Worm (Caenorhabditis elegans): ENCODE measurements around the gene Y57G11B.5.

Y57G11B.5 gene

ce11 chrIV:14620543-14620942 is 45.9 kb downstream of the Y57G11B.5 start:
- TF ChIP-seq ceh-39 (tag; optimal IDR thresholded peaks at IDR 0.05) = no peak
- TF ChIP-seq snpc-4 (tag; optimal IDR thresholded peaks at IDR 0.05) = no peak
- no peak for TF ChIP-seq mab-5 (tag; optimal IDR thresholded peaks at IDR 0.05)
- TF ChIP-seq bed-3 (GFP tag; optimal IDR thresholded peaks at IDR 0.05) = no peak
- TF ChIP-seq ceh-83 (GFP tag; optimal IDR thresholded peaks at IDR 0.05) = no peak
- TF ChIP-seq mep-1 (tag; optimal IDR thresholded peaks at IDR 0.05) = peak; percentile 52
- TF ChIP-seq nhr-237 (tag; optimal IDR thresholded peaks at IDR 0.05) = no peak
- no peak for TF ChIP-seq elt-3 (tag; optimal IDR thresholded peaks at IDR 0.05)
- TF ChIP-seq hlh-1 (tag; optimal IDR thresholded peaks at IDR 0.05) = no peak
- no peak for TF ChIP-seq nhr-2 (tag; optimal IDR thresholded peaks at IDR 0.05)
- TF ChIP-seq ceh-43 (GFP tag; optimal IDR thresholded peaks at IDR 0.05) = no peak
- TF ChIP-seq lsy-2 (tag; optimal IDR thresholded peaks at IDR 0.05) = no peak
- TF ChIP-seq tbx-8 (GFP tag; optimal IDR thresholded peaks at IDR 0.05) = no peak
- TF ChIP-seq zip-8 (tag; optimal IDR thresholded peaks at IDR 0.05) = no peak
- no peak for TF ChIP-seq blmp-1 (tag; optimal IDR thresholded peaks at IDR 0.05)
- no peak for TF ChIP-seq sem-2 (GFP tag; optimal IDR thresholded peaks at IDR 0.05)
- TF ChIP-seq drap-1 (GFP tag; optimal IDR thresholded peaks at IDR 0.05) = no peak
- TF ChIP-seq ham-2 (GFP tag; optimal IDR thresholded peaks at IDR 0.05) = no peak
- peak; percentile 16 for TF ChIP-seq lin-32 (GFP tag; optimal IDR thresholded peaks at IDR 0.05)
- TF ChIP-seq cnd-1 (tag; optimal IDR thresholded peaks at IDR 0.05) = no peak
- peak; percentile 12 for TF ChIP-seq unc-120 (tag; optimal IDR thresholded peaks at IDR 0.05; ENCODE audit: poor library complexity, severe bottlenecking)
- TF ChIP-seq ces-1 (GFP tag; optimal IDR thresholded peaks at IDR 0.05) = peak; percentile 34
- no peak for TF ChIP-seq nhr-28 (tag; optimal IDR thresholded peaks at IDR 0.05)
- TF ChIP-seq elt-1 (tag; optimal IDR thresholded peaks at IDR 0.05; ENCODE audit: borderline replicate concordance, insufficient read depth) = no peak
- TF ChIP-seq sptf-1 (tag; optimal IDR thresholded peaks at IDR 0.05) = peak; percentile 50

ce11 chrIV:14621117-14621516 is 46.5 kb downstream of the Y57G11B.5 start:
- TF ChIP-seq lsy-2 (tag; optimal IDR thresholded peaks at IDR 0.05) (no peak), elt-1 (tag; optimal IDR thresholded peaks at IDR 0.05; ENCODE audit: borderline replicate concordance, insufficient read depth) (no peak), hlh-1 (tag; optimal IDR thresholded peaks at IDR 0.05) (no peak), pha-4 (tag; optimal IDR thresholded peaks at IDR 0.05) (no peak), ceh-39 (tag; optimal IDR thresholded peaks at IDR 0.05) (no peak), tbx-8 (GFP tag; optimal IDR thresholded peaks at IDR 0.05) (no peak), unc-39 (tag; optimal IDR thresholded peaks at IDR 0.05) (no peak), mab-5 (tag; optimal IDR thresholded peaks at IDR 0.05) (no peak), ztf-11 (tag; optimal IDR thresholded peaks at IDR 0.05) (no peak), mls-2 (tag; optimal IDR thresholded peaks at IDR 0.05) (no peak), sem-2 (GFP tag; optimal IDR thresholded peaks at IDR 0.05) (no peak), nhr-12 (tag; optimal IDR thresholded peaks at IDR 0.05) (no peak), lin-13 (tag; optimal IDR thresholded peaks at IDR 0.05) (no peak), zip-8 (tag; optimal IDR thresholded peaks at IDR 0.05) (no peak), sptf-1 (tag; optimal IDR thresholded peaks at IDR 0.05) (no peak), ceh-43 (GFP tag; optimal IDR thresholded peaks at IDR 0.05) (no peak)

- TF ChIP-seq lsy-2 (tag; optimal IDR thresholded peaks at IDR 0.05) (no peak), cnd-1 (tag; optimal IDR thresholded peaks at IDR 0.05) (no peak), lin-13 (tag; optimal IDR thresholded peaks at IDR 0.05) (no peak), unc-39 (tag; optimal IDR thresholded peaks at IDR 0.05) (no peak), elt-1 (tag; optimal IDR thresholded peaks at IDR 0.05; ENCODE audit: borderline replicate concordance, insufficient read depth) (no peak), unc-120 (tag; optimal IDR thresholded peaks at IDR 0.05; ENCODE audit: poor library complexity, severe bottlenecking) (no peak), nhr-28 (tag; optimal IDR thresholded peaks at IDR 0.05) (no peak), ztf-11 (tag; optimal IDR thresholded peaks at IDR 0.05) (no peak)
Observed at ce11 chrIV:14622109-14622508, 47.5 kb downstream of the Y57G11B.5 start.

All from whole organism, mixed stage, embryonic.